Worm (Caenorhabditis elegans) whole organism, L1 larva: ENCODE measurements around the gene F09B12.3.

Experiments
- C04F5.9 ChIP-seq: sonication (generic microtip); optimal IDR thresholded peaks from 2 replicates; lab custom pipeline; 2016; ENCODE audit warnings: missing genetic modification characterization, missing compliant biosample characterization
- C16A3.4 ChIP-seq: fragments of 150-350 bp; optimal IDR thresholded peaks from 2 replicates; lab custom pipeline; 2014; ENCODE audit warnings: missing biosample characterization, missing genetic modification characterization
- Y116A8C.19 ChIP-seq: sonication (generic microtip); optimal IDR thresholded peaks from 2 replicates; lab custom pipeline; 2016; ENCODE audit warnings: missing compliant biosample characterization, missing genetic modification characterization, borderline replicate concordance
- aha-1 ChIP-seq: fragments of 150-350 bp; optimal IDR thresholded peaks from 2 replicates; lab custom pipeline; 2014; ENCODE audit warnings: missing biosample characterization, missing genetic modification characterization
- ama-1 ChIP-seq: fragments of 150-350 bp; optimal IDR thresholded peaks from 2 replicates; lab custom pipeline; 2014
- ces-1 ChIP-seq: fragments of 150-350 bp; optimal IDR thresholded peaks from 2 replicates; lab custom pipeline; 2014; ENCODE audit warnings: missing biosample characterization, missing genetic modification reagents, missing genetic modification characterization
- dpl-1 ChIP-seq, 3 experiments: fragments of 150-350 bp in 2 of 3; sonication (generic microtip) in 1 of 3; optimal IDR thresholded peaks; 2 replicates each; lab custom pipeline; 2014 to 2017; ENCODE audit warnings: missing biosample characterization in 3 of 3, missing genetic modification characterization in 3 of 3, missing genetic modification reagents in 3 of 3
- efl-1 ChIP-seq, 4 experiments: fragments of 150-350 bp; optimal IDR thresholded peaks in 3 of 4; peaks in 1 of 4; 1 replicate in 1 of 4; 2 replicates in 3 of 4; lab custom pipeline; 2014; ENCODE audit warnings: missing biosample characterization in 2 of 4, missing genetic modification characterization in 2 of 4, missing genetic modification reagents in 2 of 4
- efl-3 ChIP-seq: fragments of 200-800 bp; sonication (Bioruptor generic); optimal IDR thresholded peaks from 2 replicates; lab custom pipeline; 2018; ENCODE audit warnings: mild to moderate bottlenecking, missing genetic modification characterization, missing compliant biosample characterization
- egl-13 ChIP-seq: sonication (generic microtip); optimal IDR thresholded peaks from 2 replicates; lab custom pipeline; 2016; ENCODE audit warnings: missing genotype, missing genetic modification reagents, missing genetic modification characterization, missing compliant biosample characterization
- elt-3 ChIP-seq, 6 experiments: fragments of 150-350 bp in 1 of 6; sonication (generic microtip); optimal IDR thresholded peaks; 2 replicates each; lab custom pipeline; 2017 to 2018; ENCODE audit warnings: missing biosample characterization in 6 of 6, missing genetic modification characterization in 6 of 6, inconsistent platforms in 1 of 6
- ets-5 ChIP-seq: fragments of 200-800 bp; sonication (Bioruptor generic); IDR thresholded peaks from 2 replicates; pipeline ENCODE4 v1.3.6; 2022; ENCODE audit warnings: missing genetic modification characterization, missing compliant biosample characterization
- fkh-10 ChIP-seq: sonication (generic microtip); optimal IDR thresholded peaks from 2 replicates; lab custom pipeline; 2017; ENCODE audit warnings: missing biosample characterization, missing genetic modification reagents, missing genetic modification characterization
- fkh-8 ChIP-seq: sonication (generic microtip); optimal IDR thresholded peaks from 2 replicates; lab custom pipeline; 2016; ENCODE audit warnings: mild to moderate bottlenecking, missing genetic modification characterization, missing compliant biosample characterization
- fos-1 ChIP-seq: fragments of 150-350 bp; optimal IDR thresholded peaks from 2 replicates; lab custom pipeline; 2014; ENCODE audit warnings: missing biosample characterization, missing genetic modification characterization
- grh-1 ChIP-seq: fragments of 200-800 bp; sonication (Bioruptor generic); IDR thresholded peaks from 2 replicates; pipeline ENCODE4 v1.3.6; 2022; ENCODE audit warnings: missing genetic modification reagents, missing genetic modification characterization, missing compliant biosample characterization
- hlh-17 ChIP-seq: fragments of 200-800 bp; sonication (Bioruptor generic); optimal IDR thresholded peaks from 2 replicates; lab custom pipeline; 2018; ENCODE audit warnings: missing genetic modification characterization, mild to moderate bottlenecking, missing compliant biosample characterization, moderate library complexity, borderline replicate concordance
- irx-1 ChIP-seq: sonication (generic microtip); optimal IDR thresholded peaks from 2 replicates; lab custom pipeline; 2016; ENCODE audit warnings: missing genetic modification characterization, missing compliant biosample characterization
- isw-1 ChIP-seq: fragments of 200-800 bp; sonication (Bioruptor generic); IDR thresholded peaks from 2 replicates; pipeline ENCODE4 v1.3.6; 2022; ENCODE audit warnings: missing genetic modification characterization, missing compliant biosample characterization
- jun-1 ChIP-seq: fragments of 150-350 bp; optimal IDR thresholded peaks from 2 replicates; lab custom pipeline; 2014; ENCODE audit warnings: missing biosample characterization, missing genetic modification reagents, missing genetic modification characterization
- lin-15B ChIP-seq: fragments of 150-350 bp; sonication (generic microtip); optimal IDR thresholded peaks from 3 replicates; lab custom pipeline; 2014; ENCODE audit warnings: missing biosample characterization, missing genetic modification characterization
- lin-35 ChIP-seq, 2 experiments: fragments of 150-350 bp; optimal IDR thresholded peaks; 2 replicates each; lab custom pipeline; 2014; ENCODE audit warnings: missing biosample characterization in 2 of 2, missing genetic modification characterization in 2 of 2, missing genetic modification reagents in 2 of 2
- lir-3 ChIP-seq: sonication (generic microtip); optimal IDR thresholded peaks from 2 replicates; lab custom pipeline; 2016; ENCODE audit warnings: mild to moderate bottlenecking, missing genetic modification characterization, moderate library complexity, missing compliant biosample characterization; ENCODE audit not compliant: poor library complexity
- lsy-2 ChIP-seq, 2 experiments: fragments of 150-350 bp; optimal IDR thresholded peaks; 2 replicates each; lab custom pipeline; 2014; ENCODE audit warnings: missing biosample characterization in 2 of 2, missing genetic modification characterization in 2 of 2
- mdl-1 ChIP-seq, 2 experiments: fragments of 150-350 bp; optimal IDR thresholded peaks; 2 replicates each; lab custom pipeline; 2014 to 2017; ENCODE audit warnings: missing biosample characterization in 2 of 2, missing genetic modification characterization in 2 of 2, inconsistent platforms in 1 of 2
- mep-1 ChIP-seq: fragments of 150-350 bp; optimal IDR thresholded peaks from 2 replicates; lab custom pipeline; 2014; ENCODE audit warnings: missing biosample characterization, missing genetic modification characterization
- nhr-11 ChIP-seq: fragments of 150-350 bp; optimal IDR thresholded peaks from 2 replicates; lab custom pipeline; 2014; ENCODE audit warnings: missing biosample characterization, missing genetic modification characterization
- nhr-19 ChIP-seq: fragments of 200-800 bp; sonication (Bioruptor generic); conservative IDR thresholded peaks from 2 replicates; pipeline ENCODE4 v1.3.6; 2022; ENCODE audit warnings: missing genetic modification characterization, missing compliant biosample characterization
- nhr-47 ChIP-seq: sonication (generic microtip); optimal IDR thresholded peaks from 2 replicates; lab custom pipeline; 2016; ENCODE audit warnings: mild to moderate bottlenecking, missing genetic modification characterization, moderate library complexity, missing compliant biosample characterization
- nhr-71 ChIP-seq: sonication (generic microtip); optimal IDR thresholded peaks from 2 replicates; lab custom pipeline; 2016; ENCODE audit warnings: mild to moderate bottlenecking, missing genetic modification characterization, moderate library complexity, missing compliant biosample characterization
- nhr-76 ChIP-seq: sonication (generic microtip); optimal IDR thresholded peaks from 2 replicates; lab custom pipeline; 2017; ENCODE audit warnings: missing biosample characterization, missing genetic modification characterization
- nhr-84 ChIP-seq: sonication (generic microtip); optimal IDR thresholded peaks from 2 replicates; lab custom pipeline; 2017; ENCODE audit warnings: missing biosample characterization, missing genetic modification characterization
- nhr-85 ChIP-seq: sonication (generic microtip); peaks from one replicate; lab custom pipeline; 2016; ENCODE audit warnings: missing genetic modification characterization, inconsistent platforms, missing compliant biosample characterization
- nhr-90 ChIP-seq: sonication (generic microtip); optimal IDR thresholded peaks from 2 replicates; lab custom pipeline; 2016; ENCODE audit warnings: mild to moderate bottlenecking, missing genetic modification characterization, missing compliant biosample characterization; ENCODE audit not compliant: poor library complexity
- pag-3 ChIP-seq: sonication (generic microtip); optimal IDR thresholded peaks from 2 replicates; lab custom pipeline; 2017; ENCODE audit warnings: missing genetic modification characterization, mild to moderate bottlenecking, missing compliant biosample characterization, antibody characterized with exemption, borderline replicate concordance; ENCODE audit not compliant: insufficient read depth
- pax-3 ChIP-seq: fragments of 200-800 bp; sonication (Bioruptor generic); optimal IDR thresholded peaks from 2 replicates; lab custom pipeline; 2018; ENCODE audit warnings: mild to moderate bottlenecking, missing genetic modification characterization, moderate library complexity, missing compliant biosample characterization
- pqm-1 ChIP-seq: sonication (generic microtip); optimal IDR thresholded peaks from 3 replicates; lab custom pipeline; 2017; ENCODE audit warnings: missing biosample characterization, missing genetic modification characterization
- snpc-4 ChIP-seq: fragments of 150-350 bp; optimal IDR thresholded peaks from 2 replicates; lab custom pipeline; 2014; ENCODE audit warnings: missing biosample characterization, missing genetic modification characterization
- sptf-1 ChIP-seq: fragments of 150-350 bp; optimal IDR thresholded peaks from 2 replicates; lab custom pipeline; 2014; ENCODE audit warnings: missing biosample characterization, missing genetic modification characterization
- sup-37 ChIP-seq: fragments of 200-800 bp; sonication (Bioruptor generic); optimal IDR thresholded peaks from 2 replicates; lab custom pipeline; 2018; ENCODE audit warnings: mild to moderate bottlenecking, missing genetic modification characterization, missing compliant biosample characterization
- swsn-7 ChIP-seq: sonication (generic microtip); optimal IDR thresholded peaks from 2 replicates; lab custom pipeline; 2016; ENCODE audit warnings: missing genetic modification characterization, missing compliant biosample characterization
- tbx-2 ChIP-seq: sonication (generic microtip); optimal IDR thresholded peaks from 2 replicates; lab custom pipeline; 2016; ENCODE audit warnings: missing genetic modification characterization, missing compliant biosample characterization
- unc-30 ChIP-seq: sonication (generic microtip); optimal IDR thresholded peaks from 2 replicates; lab custom pipeline; 2017; ENCODE audit warnings: missing biosample characterization, missing genetic modification characterization
- unc-98 ChIP-seq: fragments of 200-800 bp; sonication (Bioruptor generic); IDR thresholded peaks from 2 replicates; pipeline ENCODE4 v1.3.6; 2022; ENCODE audit warnings: missing genetic modification characterization, missing compliant biosample characterization
- vab-15 ChIP-seq: sonication (generic microtip); optimal IDR thresholded peaks from 2 replicates; lab custom pipeline; 2017; ENCODE audit warnings: missing genotype, mild to moderate bottlenecking, missing genetic modification characterization, missing compliant biosample characterization
- zag-1 ChIP-seq: fragments of 150-350 bp; optimal IDR thresholded peaks from 2 replicates; lab custom pipeline; 2014; ENCODE audit warnings: missing biosample characterization, missing genetic modification characterization
- zip-4 ChIP-seq: fragments of 200-800 bp; sonication (Bioruptor generic); optimal IDR thresholded peaks from 2 replicates; lab custom pipeline; 2018; ENCODE audit warnings: mild to moderate bottlenecking, missing genetic modification characterization, moderate library complexity, missing compliant biosample characterization
- ztf-11 ChIP-seq, 2 experiments: sonication (generic microtip); optimal IDR thresholded peaks; 2 replicates each; lab custom pipeline; 2016 to 2017; ENCODE audit warnings: missing genetic modification characterization in 2 of 2, missing biosample characterization in 1 of 2, missing compliant biosample characterization in 1 of 2

The F09B12.3 gene

ce11 chrX:15075170-15075569, 22.6 kb downstream of the F09B12.3 start:
- TF ChIP-seq nhr-85 (tag; lab: Kevin White, UChicago) (peak; percentile 9), efl-1 (optimal IDR thresholded peaks at IDR 0.05; lab: Kevin White, UChicago) (no peak), efl-1 (GFP tag; optimal IDR thresholded peaks at IDR 0.05 in 1 of 2; lab: Kevin White, UChicago) (peak in 1 of 2 experiments; percentile 53), zag-1 (tag; lab: Kevin White, UChicago) (no peak), nhr-47 (no peak), aha-1 (tag; lab: Kevin White, UChicago) (no peak), nhr-11 (tag; lab: Kevin White, UChicago) (no peak), zip-4 (no peak), hlh-17 (no peak), lin-35 (GFP tag; optimal IDR thresholded peaks at IDR 0.05; lab: Kevin White, UChicago) (no peak), nhr-19 (GFP tag; lab: Robert Waterston, UW) (no peak), C04F5.9 (no peak), snpc-4 (tag; lab: Kevin White, UChicago) (peak; percentile 11), sptf-1 (tag; lab: Kevin White, UChicago) (no peak), ets-5 (no peak), ama-1 (lab: Kevin White, UChicago) (no peak), nhr-90 (tag; lab: Kevin White, UChicago) (no peak), lsy-2 (tag; optimal IDR thresholded peaks at IDR 0.05; lab: Kevin White, UChicago) (no peak), isw-1 (no peak), fos-1 (tag; lab: Kevin White, UChicago) (no peak), pag-3 (tag; lab: Kevin White, UChicago) (no peak)

ce11 chrX:15073479-15073878, 24.3 kb downstream of the F09B12.3 start:
- TF ChIP-seq snpc-4 (tag; lab: Kevin White, UChicago) (peak; percentile 34), unc-30 (tag; lab: Kevin White, UChicago) (no peak), irx-1 (tag; lab: Kevin White, UChicago) (no peak), pax-3 (tag; lab: Kevin White, UChicago) (no peak), unc-98 (no peak), tbx-2 (tag; lab: Kevin White, UChicago) (no peak)
- TF ChIP-seq, all 84 proteins: peak for 1

- TF ChIP-seq dpl-1 (GFP tag; optimal IDR thresholded peaks at IDR 0.05; lab: Kevin White, UChicago) (peak in 1 of 3 experiments; percentile 8), nhr-19 (GFP tag; lab: Robert Waterston, UW) (peak; percentile 49), ces-1 (no peak), sup-37 (GFP tag; lab: Kevin White, UChicago) (no peak), vab-15 (tag; lab: Kevin White, UChicago) (no peak), mdl-1 (tag; optimal IDR thresholded peaks at IDR 0.05; lab: Kevin White, UChicago) (peak in 1 of 2 experiments; percentile 35), nhr-71 (peak; percentile 80), efl-3 (GFP tag; lab: Kevin White, UChicago) (no peak), zip-4 (no peak), egl-13 (no peak), fkh-8 (tag; lab: Kevin White, UChicago) (no peak), pqm-1 (tag; lab: Kevin White, UChicago) (no peak), lir-3 (tag; lab: Kevin White, UChicago) (no peak), lin-15B (tag; lab: Kevin White, UChicago) (no peak), zag-1 (tag; lab: Kevin White, UChicago) (no peak), lin-35 (GFP tag; optimal IDR thresholded peaks at IDR 0.05; lab: Kevin White, UChicago) (peak in 1 of 2 experiments; percentile 35), unc-30 (tag; lab: Kevin White, UChicago) (no peak), jun-1 (no peak), ztf-11 (tag; optimal IDR thresholded peaks at IDR 0.05; lab: Kevin White, UChicago) (no peak), elt-3 (tag; optimal IDR thresholded peaks at IDR 0.05; lab: Kevin White, UChicago) (peak in 2 of 6 experiments; percentile 71 to 72), C16A3.4 (tag; lab: Kevin White, UChicago) (no peak), Y116A8C.19 (tag; lab: Kevin White, UChicago) (no peak), swsn-7 (tag; lab: Kevin White, UChicago) (no peak), nhr-84 (no peak), irx-1 (tag; lab: Kevin White, UChicago) (no peak), fkh-10 (GFP tag; lab: Kevin White, UChicago) (no peak), mep-1 (tag; lab: Kevin White, UChicago) (no peak), aha-1 (tag; lab: Kevin White, UChicago) (no peak), nhr-76 (tag; lab: Kevin White, UChicago) (no peak), nhr-90 (tag; lab: Kevin White, UChicago) (peak; percentile 74), grh-1 (GFP tag; lab: Robert Waterston, UW) (0 out of 2 replicates have a peak, but pooled peaks have one; percentile 61)
Observed at ce11 chrX:15072877-15073276, 24.9 kb downstream of the F09B12.3 start.
